Worm (Caenorhabditis elegans): Measurements from ENCODE around the gene T14B4.3.

DNA sequence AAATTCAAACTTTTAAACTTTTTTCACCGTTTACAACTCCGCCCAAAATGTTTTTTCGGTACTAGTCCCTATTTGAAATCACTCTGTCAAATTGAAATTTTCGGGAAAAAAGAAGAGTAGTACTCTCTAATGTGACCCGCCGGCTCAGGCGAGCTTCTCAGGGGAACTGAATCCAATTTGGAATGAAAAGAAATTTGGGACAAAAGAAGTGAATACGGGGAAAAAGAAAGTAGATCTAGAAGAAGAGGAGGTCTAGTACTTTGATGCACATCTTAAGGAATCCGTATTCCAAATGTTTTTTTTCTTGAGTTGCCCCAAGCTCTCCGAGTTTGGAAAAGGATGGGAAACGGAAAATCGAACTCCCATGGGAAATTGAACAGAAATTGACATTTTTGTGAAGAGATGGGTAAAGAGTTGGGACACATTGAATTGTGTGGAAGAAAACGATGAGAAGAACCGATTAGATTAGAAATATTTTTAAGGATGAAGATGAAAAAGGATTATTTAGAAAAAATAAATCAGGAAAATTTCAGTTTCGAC, 28.1 kb upstream of the T14B4.3 start:
- TF ChIP-seq lsy-12 (tag; optimal IDR thresholded peaks at IDR 0.05) (no peak), nhr-28 (tag; optimal IDR thresholded peaks at IDR 0.05) (no peak), elt-2 (tag; optimal IDR thresholded peaks at IDR 0.05) (no peak), egl-27 (tag; optimal IDR thresholded peaks at IDR 0.05) (no peak), nhr-25 (tag; optimal IDR thresholded peaks at IDR 0.05) (no peak), pha-4 (tag; optimal IDR thresholded peaks at IDR 0.05) (no peak), lin-39 (tag; optimal IDR thresholded peaks at IDR 0.05) (no peak)

Measured in whole organism, L3 larva.